Fruit fly (Drosophila melanogaster): ENCODE measurements around the gene Ubr3.

The Ubr3 gene

DNA sequence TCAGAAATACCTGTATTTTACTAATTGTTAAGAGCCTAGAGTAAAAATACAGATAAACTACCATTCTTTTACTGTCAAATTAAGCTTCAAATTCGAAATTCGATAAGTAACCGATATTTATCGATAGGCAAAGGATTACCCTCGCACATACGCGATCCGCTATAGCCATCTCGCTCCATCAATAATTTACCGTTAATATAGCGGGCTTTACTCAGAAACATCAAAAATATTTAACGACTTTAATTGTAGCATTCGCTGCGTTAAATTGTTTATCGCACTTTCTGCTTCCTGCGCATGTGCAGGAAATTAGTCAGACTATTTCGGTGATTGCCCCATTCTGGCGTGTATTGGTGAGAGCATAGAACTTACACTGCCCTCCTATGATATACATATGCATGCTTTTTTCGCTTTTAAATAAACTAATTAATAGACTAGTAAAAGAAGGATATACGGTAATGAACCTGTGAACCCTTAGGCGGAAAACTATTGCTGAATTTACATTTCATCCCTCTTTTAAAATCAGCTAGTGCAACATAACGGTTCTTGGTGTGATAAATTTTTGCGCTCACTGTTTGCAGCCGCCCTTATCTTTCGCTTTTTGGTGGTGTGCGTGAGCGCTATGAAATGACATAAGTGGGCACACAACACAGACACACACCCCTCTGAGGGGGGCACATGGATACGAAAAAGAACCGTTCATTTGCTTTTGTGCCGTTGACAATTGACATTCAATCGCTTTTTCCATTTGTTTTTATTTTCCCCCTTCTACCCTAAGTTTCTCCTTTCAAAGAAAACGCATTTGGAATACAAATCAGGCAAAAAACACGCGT is 27.2 kb upstream of the Ubr3 start, which contains the start of the genes dpr14 and spidey (continued):
- TF ChIP-seq CG8359 (GFP tag; optimal IDR thresholded peaks at IDR 0.05; ENCODE audit: borderline replicate concordance) (peak; percentile 63), Side (GFP tag; optimal IDR thresholded peaks at IDR 0.05) (peak; percentile 87), CG11695 (GFP tag; IDR thresholded peaks at IDR 0.05) (peak; percentile 90), sqz (GFP tag; optimal IDR thresholded peaks at IDR 0.05) (peak; percentile 81), CG17802 (tag; optimal IDR thresholded peaks at IDR 0.05) (peak; percentile 66), vvl (GFP tag; IDR thresholded peaks at IDR 0.05) (peak; percentile 93), nmo (GFP tag; optimal IDR thresholded peaks at IDR 0.05) (peak; percentile 93), CG11560 (tag; IDR thresholded peaks at IDR 0.05) (peak; percentile 79; the same call in 2 of the 3 replicates), CG10267 (tag; optimal IDR thresholded peaks at IDR 0.05) (peak; percentile 81), Hsf (GFP tag; optimal IDR thresholded peaks at IDR 0.05) (peak; percentile 88), CG14965 (GFP tag; optimal IDR thresholded peaks at IDR 0.05; ENCODE audit: borderline replicate concordance) (peak; percentile 36), CG9876 (GFP tag; optimal IDR thresholded peaks at IDR 0.05) (peak; percentile 73), CG10321 (GFP tag; IDR thresholded peaks at IDR 0.05) (no peak; the same call in 1 of the 2 replicates), tap (tag; optimal IDR thresholded peaks at IDR 0.05) (peak; percentile 91), CG4404 (GFP tag; IDR thresholded peaks at IDR 0.05) (peak; percentile 69), bsh (GFP tag; optimal IDR thresholded peaks at IDR 0.05) (peak; percentile 44 to 92), al (GFP tag; IDR thresholded peaks at IDR 0.05) (peak; percentile 88), onecut (GFP tag; IDR thresholded peaks at IDR 0.05) (peak; percentile 87), Poxn (GFP tag; IDR thresholded peaks at IDR 0.05) (peak; percentile 75), CG8281 (tag; optimal IDR thresholded peaks at IDR 0.05) (peak; percentile 61), CG6791 (GFP tag; IDR thresholded peaks at IDR 0.05; ENCODE audit: partially characterized antibody) (peak; percentile 52; the same call in 2 of the 3 replicates), B-H2 (GFP tag; optimal IDR thresholded peaks at IDR 0.05) (peak; percentile 90), CG7556 (GFP tag; optimal IDR thresholded peaks at IDR 0.05) (peak; percentile 90), toy (GFP tag; IDR thresholded peaks at IDR 0.05) (peak; percentile 78), B-H1 (GFP tag; IDR thresholded peaks at IDR 0.05) (peak; percentile 85), Spps (tag; optimal IDR thresholded peaks at IDR 0.05) (peak; percentile 80), chm (GFP tag; IDR thresholded peaks at IDR 0.05) (peak; percentile 75), CG9609 (GFP tag; optimal IDR thresholded peaks at IDR 0.05) (peak; percentile 84), ase (GFP tag; IDR thresholded peaks at IDR 0.05) (peak; percentile 86), CG16779 (GFP tag; IDR thresholded peaks at IDR 0.05) (peak; percentile 81), cwo (GFP tag; optimal IDR thresholded peaks at IDR 0.05) (peak; percentile 87), Ravus (GFP tag; IDR thresholded peaks at IDR 0.05) (peak; percentile 67), CG17568 (GFP tag; optimal IDR thresholded peaks at IDR 0.05) (peak; percentile 80), slp2 (GFP tag; optimal IDR thresholded peaks at IDR 0.05) (peak; percentile 83), z (GFP tag; IDR thresholded peaks at IDR 0.05) (no peak), slou (GFP tag; optimal IDR thresholded peaks at IDR 0.05) (peak; percentile 26), dmrt99B (tag; optimal IDR thresholded peaks at IDR 0.05) (peak; percentile 94), CG2199 (GFP tag; IDR thresholded peaks at IDR 0.05) (peak; percentile 62; the same call in 1 of the 3 replicates), CG13296 (GFP tag; optimal IDR thresholded peaks at IDR 0.05) (peak; percentile 92), Fer3 (tag; optimal IDR thresholded peaks at IDR 0.05) (peak; percentile 93), CG31224 (GFP tag; IDR thresholded peaks at IDR 0.05) (peak; percentile 80), Blimp-1 (GFP tag; optimal IDR thresholded peaks at IDR 0.05) (peak; percentile 86), Oli (tag; optimal IDR thresholded peaks at IDR 0.05) (peak; percentile 92), org-1 (GFP tag; optimal IDR thresholded peaks at IDR 0.05) (peak; percentile 89), Sry-δ (GFP tag; optimal IDR thresholded peaks at IDR 0.05) (peak; percentile 45), ci (GFP tag; IDR thresholded peaks at IDR 0.05) (peak; percentile 94), CG18476 (GFP tag; optimal IDR thresholded peaks at IDR 0.05) (peak; percentile 85), tin (GFP tag; optimal IDR thresholded peaks at IDR 0.05) (peak; percentile 86), tx (GFP tag; optimal IDR thresholded peaks at IDR 0.05) (peak; percentile 86)

All from whole organism, embryonic.